Worm (Caenorhabditis elegans) whole organism, L4/young adult: ENCODE results near the gene F44D12.6.

Experiments used
- W03F9.2 ChIP-seq: fragments of 150-350 bp; optimal IDR thresholded peaks from 2 replicates; lab custom pipeline; 2014; ENCODE audit warnings: missing biosample characterization, missing genetic modification characterization
- dao-5 ChIP-seq: sonication (generic microtip); optimal IDR thresholded peaks from 2 replicates; lab custom pipeline; 2016; ENCODE audit warnings: missing genotype, missing genetic modification characterization, moderate library complexity, missing compliant biosample characterization
- him-1 ChIP-seq: sonication (generic microtip); optimal IDR thresholded peaks from 2 replicates; lab custom pipeline; 2016; ENCODE audit warnings: missing genotype, missing genetic modification reagents, missing genetic modification characterization, missing compliant biosample characterization

DNA sequence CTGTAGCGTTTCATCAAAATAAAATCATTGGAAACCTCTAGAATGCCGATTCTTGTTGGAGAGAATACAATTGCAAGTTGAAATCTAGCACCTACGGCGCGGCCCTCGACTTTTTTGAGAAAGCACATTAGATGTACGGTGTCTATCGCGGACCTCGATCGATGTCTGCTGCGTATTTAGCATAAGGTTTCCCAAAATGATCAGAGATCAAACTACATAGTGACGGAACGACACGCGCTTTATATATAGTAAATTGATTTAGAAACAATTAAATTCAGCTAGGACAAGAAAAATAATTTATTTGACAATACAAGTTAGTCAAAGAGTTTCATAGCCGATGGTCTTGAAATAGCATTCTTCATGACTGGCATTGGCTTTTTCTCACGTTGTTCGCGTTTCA, 7.0 kb upstream of the F44D12.6 start:
- no peak for TF ChIP-seq him-1 (tag; lab: Kevin White, UChicago)
- TF ChIP-seq W03F9.2, result no peak
- no peak for TF ChIP-seq dao-5
